Worm (Caenorhabditis elegans): ENCODE measurements around the gene C34E10.10.

DNA sequence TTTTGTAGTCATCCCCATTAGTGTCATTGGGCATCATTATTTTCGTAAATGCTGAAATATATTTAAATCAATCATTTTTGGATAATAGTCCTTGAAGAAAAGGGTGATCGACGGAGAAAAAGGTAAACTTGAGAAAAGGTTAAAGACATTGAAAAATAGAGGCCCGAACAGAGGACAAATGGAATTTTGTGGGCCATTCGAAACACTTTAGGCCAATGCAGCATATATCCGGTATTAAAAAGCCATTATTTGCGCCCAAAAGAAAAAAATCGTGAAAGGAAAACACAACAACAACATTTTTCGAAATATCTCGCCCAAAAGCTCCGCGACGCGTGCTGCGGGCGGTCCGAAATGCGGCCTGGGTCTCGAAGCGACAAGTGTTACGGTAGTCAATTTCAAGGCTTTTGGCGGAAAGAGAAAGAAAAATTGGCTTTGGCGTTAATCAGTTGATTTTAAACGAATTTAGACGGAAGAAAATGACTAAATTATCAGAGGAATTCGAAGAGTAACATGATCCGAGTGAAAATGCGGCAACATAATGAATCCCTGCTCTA lies 20.7 kb downstream of the C34E10.10 start, which contains the start of gene morc-1:
- TF ChIP-seq ztf-11 (tag; optimal IDR thresholded peaks at IDR 0.05) (no peak), pha-4 (tag; optimal IDR thresholded peaks at IDR 0.05) (no peak), lin-13 (tag; optimal IDR thresholded peaks at IDR 0.05) (no peak), nhr-237 (tag; optimal IDR thresholded peaks at IDR 0.05) (no peak), unc-62 (GFP tag; optimal IDR thresholded peaks at IDR 0.05) (no peak), ceh-43 (GFP tag; optimal IDR thresholded peaks at IDR 0.05) (no peak), snpc-4 (tag; optimal IDR thresholded peaks at IDR 0.05) (no peak), zip-8 (tag; optimal IDR thresholded peaks at IDR 0.05) (no peak), lsy-2 (tag; optimal IDR thresholded peaks at IDR 0.05) (no peak), nhr-12 (tag; optimal IDR thresholded peaks at IDR 0.05) (no peak), drap-1 (GFP tag; optimal IDR thresholded peaks at IDR 0.05) (no peak), flh-1 (GFP tag; optimal IDR thresholded peaks at IDR 0.05) (no peak), elt-1 (tag; optimal IDR thresholded peaks at IDR 0.05; ENCODE audit: borderline replicate concordance, insufficient read depth) (no peak)

All from whole organism, mixed stage, embryonic.